Fruit fly (Drosophila melanogaster) whole organism, embryonic: Measurements from ENCODE around the gene dmGlut.

Source experiments
- Atf-2 ChIP-seq: fragments of 200-800 bp; sonication (Bioruptor generic); optimal IDR thresholded peaks from 2 replicates; lab custom pipeline; 2016; ENCODE audit warnings: missing biosample characterization, missing genetic modification characterization
- Awh ChIP-seq: fragments of 200-800 bp; sonication (Bioruptor generic); IDR thresholded peaks from 2 replicates; pipeline ENCODE4, ENCODE4 v1.3.6; 2022; ENCODE audit warnings: missing biosample characterization, missing genetic modification characterization
- B-H1 ChIP-seq: fragments of 200-800 bp; sonication (Bioruptor generic); IDR thresholded peaks from 3 replicates; pipeline ENCODE4 v1.3.6; 2022; ENCODE audit warnings: missing biosample characterization, missing genetic modification characterization
- CG10274 ChIP-seq: fragments of 200-800 bp; sonication (Bioruptor generic); optimal IDR thresholded peaks from 3 replicates; lab custom pipeline; 2017; ENCODE audit warnings: missing biosample characterization, mild to moderate bottlenecking, missing genetic modification characterization
- CG10366 ChIP-seq: fragments of 200-800 bp; sonication (Bioruptor generic); IDR thresholded peaks from 2 replicates; pipeline ENCODE4 v1.3.6; 2022; ENCODE audit warnings: missing biosample characterization, missing genetic modification characterization
- CG10462 ChIP-seq: fragments of 200-800 bp; sonication (Bioruptor generic); optimal IDR thresholded peaks from 2 replicates; lab custom pipeline; 2016; ENCODE audit warnings: missing biosample characterization, missing genetic modification characterization
- CG12155 ChIP-seq: fragments of 200-800 bp; sonication (Bioruptor generic); optimal IDR thresholded peaks from 3 replicates; lab custom pipeline; 2016; ENCODE audit warnings: missing biosample characterization, missing genetic modification characterization
- CG12236 ChIP-seq: fragments of 200-800 bp; sonication (Bioruptor generic); optimal IDR thresholded peaks from 2 replicates; lab custom pipeline; 2016; ENCODE audit warnings: missing biosample characterization, missing genetic modification characterization
- CG12299 ChIP-seq: fragments of 200-800 bp; sonication (Bioruptor generic); optimal IDR thresholded peaks from 2 replicates; lab custom pipeline; 2018; ENCODE audit warnings: missing biosample characterization, mild to moderate bottlenecking, missing genetic modification characterization
- CG12942 ChIP-seq: fragments of 200-800 bp; sonication (Bioruptor generic); optimal IDR thresholded peaks from 3 replicates; lab custom pipeline; 2016; ENCODE audit warnings: missing biosample characterization, missing genetic modification characterization
- CG15269 ChIP-seq: fragments of 200-800 bp; sonication (Bioruptor generic); optimal IDR thresholded peaks from 2 replicates; lab custom pipeline; 2018; ENCODE audit warnings: missing biosample characterization, mild to moderate bottlenecking, missing genetic modification characterization, moderate library complexity
- CG17361 ChIP-seq: fragments of 200-800 bp; sonication (Bioruptor generic); IDR thresholded peaks from 3 replicates; pipeline ENCODE4 v1.3.6; 2022; ENCODE audit warnings: missing biosample characterization, missing genetic modification characterization
- CG2712 ChIP-seq: fragments of 200-800 bp; optimal IDR thresholded peaks from 3 replicates; lab custom pipeline; 2019; ENCODE audit warnings: missing biosample characterization, mild to moderate bottlenecking, missing genetic modification characterization, moderate library complexity
- CG3163 ChIP-seq: fragments of 200-800 bp; sonication (Bioruptor generic); optimal IDR thresholded peaks from 3 replicates; lab custom pipeline; 2016; ENCODE audit warnings: missing biosample characterization, missing genetic modification characterization
- CG4282 ChIP-seq: fragments of 200-800 bp; sonication (Bioruptor generic); optimal IDR thresholded peaks from 2 replicates; lab custom pipeline; 2016; ENCODE audit warnings: missing biosample characterization, missing genetic modification characterization
- CG5180 ChIP-seq: fragments of 200-800 bp; sonication (Bioruptor generic); optimal IDR thresholded peaks from 3 replicates; lab custom pipeline; 2017; ENCODE audit warnings: missing biosample characterization, missing genetic modification characterization, mild to moderate bottlenecking, moderate library complexity, missing genetic modification reagents
- CG6654 ChIP-seq: fragments of 200-800 bp; sonication (Bioruptor generic); optimal IDR thresholded peaks from 2 replicates; lab custom pipeline; 2017; ENCODE audit warnings: missing biosample characterization, mild to moderate bottlenecking, missing genetic modification characterization
- H15 ChIP-seq: fragments of 200-800 bp; sonication (Bioruptor generic); IDR thresholded peaks from 3 replicates; pipeline ENCODE4 v1.3.6; 2022; ENCODE audit warnings: missing biosample characterization, missing genetic modification characterization
- HLHmδ ChIP-seq: fragments of 200-800 bp; sonication (Bioruptor generic); optimal IDR thresholded peaks from 2 replicates; lab custom pipeline; 2018; ENCODE audit warnings: missing biosample characterization, mild to moderate bottlenecking, missing genetic modification characterization, moderate library complexity
- Hand ChIP-seq: fragments of 200-800 bp; sonication (Bioruptor generic); optimal IDR thresholded peaks from 2 replicates; lab custom pipeline; 2017; ENCODE audit warnings: mild to moderate bottlenecking, missing biosample characterization, missing genetic modification reagents, missing genetic modification characterization
- HmgD ChIP-seq: fragments of 200-800 bp; sonication (Bioruptor generic); optimal IDR thresholded peaks from 3 replicates; lab custom pipeline; 2016; ENCODE audit warnings: missing biosample characterization, missing genetic modification characterization
- HmgZ ChIP-seq: fragments of 200-800 bp; sonication (Bioruptor generic); optimal IDR thresholded peaks from 2 replicates; lab custom pipeline; 2018; ENCODE audit warnings: missing biosample characterization, mild to moderate bottlenecking, missing genetic modification characterization
- Lim3 ChIP-seq: fragments of 200-800 bp; sonication (Bioruptor generic); IDR thresholded peaks from 2 replicates; pipeline ENCODE4 v1.3.6; 2022; ENCODE audit warnings: missing biosample characterization, missing genetic modification characterization
- PHDP ChIP-seq: fragments of 200-800 bp; sonication (Bioruptor generic); optimal IDR thresholded peaks from 3 replicates; lab custom pipeline; 2018; ENCODE audit warnings: missing biosample characterization, mild to moderate bottlenecking, missing genetic modification characterization, moderate library complexity
- Rx ChIP-seq: fragments of 200-800 bp; sonication (Bioruptor generic); IDR thresholded peaks from 2 replicates; pipeline ENCODE4 v1.3.6; 2022; ENCODE audit warnings: missing biosample characterization, missing genetic modification characterization
- Sin3A ChIP-seq: fragments of >200 bp; optimal IDR thresholded peaks from 2 replicates; lab custom pipeline; 2018
- ac ChIP-seq: fragments of 200-800 bp; sonication (Bioruptor generic); optimal IDR thresholded peaks from 3 replicates; lab custom pipeline; 2017; ENCODE audit warnings: missing biosample characterization, mild to moderate bottlenecking, missing genetic modification characterization
- al ChIP-seq: fragments of 200-800 bp; sonication (Bioruptor generic); IDR thresholded peaks from 2 replicates; pipeline ENCODE4 v1.3.6; 2022; ENCODE audit warnings: missing biosample characterization, missing genetic modification characterization
- az2 ChIP-seq: fragments of 200-800 bp; sonication (Bioruptor generic); optimal IDR thresholded peaks from 3 replicates; lab custom pipeline; 2016; ENCODE audit warnings: missing biosample characterization, missing genetic modification characterization
- bab2 ChIP-seq: fragments of 200-800 bp; sonication (Bioruptor generic); optimal IDR thresholded peaks from 2 replicates; lab custom pipeline; 2016; ENCODE audit warnings: missing biosample characterization, missing genetic modification characterization
- cg ChIP-seq: fragments of 200-800 bp; sonication (Bioruptor generic); optimal IDR thresholded peaks from 3 replicates; lab custom pipeline; 2019; ENCODE audit warnings: missing biosample characterization, mild to moderate bottlenecking, missing genetic modification characterization, moderate library complexity
- corto ChIP-seq: fragments of 200-800 bp; sonication (Bioruptor generic); optimal IDR thresholded peaks from 2 replicates; lab custom pipeline; 2016; ENCODE audit warnings: missing biosample characterization, mild to moderate bottlenecking, missing genetic modification characterization, moderate library complexity
- cwo ChIP-seq: fragments of 200-800 bp; sonication (Bioruptor generic); optimal IDR thresholded peaks from 3 replicates; lab custom pipeline; 2017; ENCODE audit warnings: missing biosample characterization, missing genetic modification characterization, mild to moderate bottlenecking, moderate library complexity, missing genetic modification reagents
- en ChIP-seq: fragments of 200-800 bp; sonication (Bioruptor generic); optimal IDR thresholded peaks from 2 replicates; lab custom pipeline; 2016; ENCODE audit warnings: missing biosample characterization, missing genetic modification characterization
- ewg ChIP-seq: fragments of 200-800 bp; sonication (Bioruptor generic); optimal IDR thresholded peaks from 3 replicates; lab custom pipeline; 2017; ENCODE audit warnings: mild to moderate bottlenecking, missing biosample characterization, missing genetic modification reagents, missing genetic modification characterization
- fd3F ChIP-seq: fragments of 200-800 bp; sonication (Bioruptor generic); optimal IDR thresholded peaks from 2 replicates; lab custom pipeline; 2018; ENCODE audit warnings: missing biosample characterization, mild to moderate bottlenecking, missing genetic modification characterization, moderate library complexity
- gcm ChIP-seq: fragments of 200-800 bp; sonication (Bioruptor generic); optimal IDR thresholded peaks from 2 replicates; lab custom pipeline; 2019; ENCODE audit warnings: missing biosample characterization, mild to moderate bottlenecking, missing genetic modification characterization, moderate library complexity
- gcm2 ChIP-seq: fragments of 200-800 bp; sonication (Bioruptor generic); optimal IDR thresholded peaks from 2 replicates; lab custom pipeline; 2016; ENCODE audit warnings: missing biosample characterization, missing genetic modification characterization
- gro ChIP-seq: fragments of 200-800 bp; sonication (Bioruptor generic); optimal IDR thresholded peaks from 2 replicates; lab custom pipeline; 2016; ENCODE audit warnings: missing biosample characterization, missing genetic modification characterization
- gsb ChIP-seq: fragments of 200-800 bp; sonication (Bioruptor generic); IDR thresholded peaks from 2 replicates; pipeline ENCODE4 v1.3.6; 2022; ENCODE audit warnings: missing biosample characterization, missing genetic modification characterization
- hkb ChIP-seq, 2 experiments: fragments of 200-800 bp in 1 of 2; fragments of >200 bp in 1 of 2; sonication (Bioruptor generic) in 1 of 2; IDR thresholded peaks in 1 of 2; optimal IDR thresholded peaks in 1 of 2; 2 replicates each; pipeline versions ENCODE4 v1.3.6 to Lab custom; 2017 to 2022; ENCODE audit warnings: missing biosample characterization in 1 of 2, missing genetic modification characterization in 1 of 2
- jing ChIP-seq: fragments of 200-800 bp; sonication (Bioruptor generic); optimal IDR thresholded peaks from 2 replicates; lab custom pipeline; 2018; ENCODE audit warnings: missing biosample characterization, mild to moderate bottlenecking, missing genetic modification characterization
- kni ChIP-seq: fragments of 200-800 bp; sonication (Bioruptor generic); optimal IDR thresholded peaks from 3 replicates; lab custom pipeline; 2017; ENCODE audit warnings: mild to moderate bottlenecking, missing biosample characterization, missing genetic modification reagents, missing genetic modification characterization
- nerfin-1 ChIP-seq: fragments of 200-800 bp; sonication (Bioruptor generic); optimal IDR thresholded peaks from 3 replicates; lab custom pipeline; 2019; ENCODE audit warnings: missing biosample characterization, mild to moderate bottlenecking, missing genetic modification characterization, moderate library complexity
- odd ChIP-seq: fragments of 200-800 bp; sonication (Bioruptor generic); optimal IDR thresholded peaks from 2 replicates; lab custom pipeline; 2017; ENCODE audit warnings: missing biosample characterization, mild to moderate bottlenecking, missing genetic modification characterization
- pan ChIP-seq, 4 experiments: fragments of >200 bp in 3 of 4; fragments of 200-800 bp in 1 of 4; sonication (Bioruptor generic) in 1 of 4; optimal IDR thresholded peaks in 3 of 4; IDR thresholded peaks in 1 of 4; 2 replicates each; pipeline versions ENCODE4 v1.3.6 to Lab custom; 2017 to 2022; ENCODE audit warnings: missing biosample characterization in 2 of 4, missing genetic modification characterization in 2 of 4, mixed read lengths in 1 of 4
- ro ChIP-seq: fragments of 200-800 bp; sonication (Bioruptor generic); IDR thresholded peaks from 2 replicates; pipeline ENCODE4 v1.3.6; 2022; ENCODE audit warnings: missing biosample characterization, missing genetic modification characterization
- scrt ChIP-seq: fragments of 200-800 bp; sonication (Bioruptor generic); optimal IDR thresholded peaks from 2 replicates; lab custom pipeline; 2018; ENCODE audit warnings: missing biosample characterization, mild to moderate bottlenecking, missing genetic modification characterization, moderate library complexity
- sd ChIP-seq: fragments of 200-800 bp; sonication (Bioruptor generic); optimal IDR thresholded peaks from 3 replicates; lab custom pipeline; 2018; ENCODE audit warnings: missing biosample characterization, mild to moderate bottlenecking, missing genetic modification characterization, moderate library complexity
- tgo ChIP-seq: fragments of 200-800 bp; sonication (Bioruptor generic); IDR thresholded peaks from 3 replicates; pipeline ENCODE4 v1.3.6; 2022; ENCODE audit warnings: missing biosample characterization, missing genetic modification characterization
- unc-4 ChIP-seq: fragments of 200-800 bp; sonication (Bioruptor generic); IDR thresholded peaks from 2 replicates; pipeline ENCODE4 v1.3.6; 2022; ENCODE audit warnings: missing biosample characterization, missing genetic modification characterization; ENCODE audit not compliant: partially characterized antibody

The dmGlut gene

DNA sequence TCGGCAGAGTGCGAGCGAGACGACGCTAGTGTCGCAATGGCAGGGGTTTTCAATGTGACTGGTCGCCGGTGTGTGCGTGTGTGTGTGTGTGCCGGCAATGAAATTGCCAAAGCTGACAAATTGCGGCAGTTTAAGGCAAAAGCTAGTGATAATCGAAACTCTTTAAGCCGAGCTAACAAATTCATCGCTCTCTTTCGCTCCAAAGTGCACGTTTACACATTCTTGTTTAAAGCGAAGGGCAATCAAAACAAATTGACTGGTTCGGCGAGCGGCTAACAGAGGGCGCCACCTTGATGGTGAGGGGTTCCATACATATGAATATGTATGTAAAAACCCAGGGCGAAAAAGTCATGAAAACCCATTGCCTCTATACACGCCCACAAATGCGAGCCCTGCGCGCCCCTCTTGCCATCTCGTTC lies 23.4 kb upstream of the dmGlut start (continued):
- TF ChIP-seq Atf-2 (GFP tag; lab: Kevin White, UChicago): no peak
- TF ChIP-seq bab2: no peak
- TF ChIP-seq HLHmδ: no peak
- TF ChIP-seq HmgZ (tag; lab: Kevin White, UChicago): no peak
- no peak for TF ChIP-seq pan (optimal IDR thresholded peaks at IDR 0.05; lab: Kevin White, UChicago)
- TF ChIP-seq pan (GFP tag; optimal IDR thresholded peaks at IDR 0.05 in 1 of 2, IDR thresholded peaks at IDR 0.05 in 1 of 2): no peak
- no peak for TF ChIP-seq cwo (GFP tag; lab: Kevin White, UChicago)
- TF ChIP-seq odd (GFP tag; lab: Kevin White, UChicago): no peak
- TF ChIP-seq scrt: no peak
- no peak for TF ChIP-seq CG12299
- TF ChIP-seq kni (GFP tag; lab: Kevin White, UChicago): no peak
- TF ChIP-seq CG10366 (GFP tag; lab: Robert Waterston, UW): no peak
- TF ChIP-seq CG6654: no peak
- TF ChIP-seq jing: peak; percentile 48
- TF ChIP-seq Awh (GFP tag; lab: Robert Waterston, UW): no peak
- TF ChIP-seq CG4282 (GFP tag; lab: Kevin White, UChicago): no peak
- no peak for TF ChIP-seq ro (GFP tag; lab: Robert Waterston, UW)
- no peak for TF ChIP-seq B-H1
- TF ChIP-seq ewg (GFP tag; lab: Kevin White, UChicago): no peak
- TF ChIP-seq al (GFP tag; lab: Robert Waterston, UW): no peak
- peak; percentile 25 for TF ChIP-seq Sin3A (lab: Kevin White, UChicago)
- TF ChIP-seq CG5180 (GFP tag; lab: Kevin White, UChicago): no peak
- TF ChIP-seq cg (GFP tag; lab: Kevin White, UChicago): peak; percentile 94
- no peak for TF ChIP-seq gsb
- TF ChIP-seq hkb (optimal IDR thresholded peaks at IDR 0.05; lab: Kevin White, UChicago): peak; percentile 46
- TF ChIP-seq hkb (GFP tag; IDR thresholded peaks at IDR 0.05; lab: Robert Waterston, UW): no peak
- no peak for TF ChIP-seq CG10462
- TF ChIP-seq ac (GFP tag; lab: Kevin White, UChicago): no peak
- peak; percentile 67 for TF ChIP-seq nerfin-1
- no peak for TF ChIP-seq HmgD (GFP tag; lab: Kevin White, UChicago)
- no peak for TF ChIP-seq unc-4 (GFP tag; lab: Robert Waterston, UW)
- no peak for TF ChIP-seq CG12236 (GFP tag; lab: Kevin White, UChicago)
- TF ChIP-seq tgo (GFP tag; lab: Robert Waterston, UW): no peak
- TF ChIP-seq H15: no peak
- no peak for TF ChIP-seq CG12155 (GFP tag; lab: Kevin White, UChicago)
- TF ChIP-seq gcm (GFP tag; lab: Kevin White, UChicago): no peak
- no peak for TF ChIP-seq PHDP (tag; lab: Kevin White, UChicago)
- peak; percentile 95 for TF ChIP-seq sd (tag; lab: Kevin White, UChicago)
- TF ChIP-seq Rx (GFP tag; lab: Robert Waterston, UW): no peak
- no peak for TF ChIP-seq en (GFP tag; lab: Kevin White, UChicago)
- TF ChIP-seq Hand (GFP tag; lab: Kevin White, UChicago): no peak
- no peak for TF ChIP-seq gcm2 (GFP tag; lab: Kevin White, UChicago)
- TF ChIP-seq CG10274 (GFP tag; lab: Kevin White, UChicago): no peak
- TF ChIP-seq corto (GFP tag; lab: Kevin White, UChicago): no peak
- no peak for TF ChIP-seq fd3F (GFP tag; lab: Kevin White, UChicago)
- TF ChIP-seq gro: no peak
- peak; percentile 33 for TF ChIP-seq CG3163 (GFP tag; lab: Kevin White, UChicago)
- TF ChIP-seq Lim3: no peak
- no peak for TF ChIP-seq CG15269 (tag; lab: Kevin White, UChicago)
- no peak for TF ChIP-seq az2 (GFP tag; lab: Kevin White, UChicago)
- TF ChIP-seq CG17361 (GFP tag; lab: Robert Waterston, UW): no peak
- no peak for TF ChIP-seq CG12942
- TF ChIP-seq CG2712 (tag; lab: Kevin White, UChicago): no peak
